Fruit fly (Drosophila melanogaster) whole organism, pupa: ENCODE data around the gene Octbeta3R.

Experiments
- CG10348 ChIP-seq: fragments of 200-800 bp; sonication (Bioruptor generic); IDR thresholded peaks from 2 replicates; pipeline ENCODE4 v1.3.6; 2022; ENCODE audit warnings: missing biosample characterization, missing genetic modification characterization
- CG14655 ChIP-seq: fragments of 200-800 bp; sonication (Bioruptor generic); optimal IDR thresholded peaks from 3 replicates; lab custom pipeline; 2017; ENCODE audit warnings: mild to moderate bottlenecking, missing biosample characterization, missing genetic modification reagents, missing genetic modification characterization
- CG8159 ChIP-seq: fragments of 200-800 bp; sonication (Bioruptor generic); optimal IDR thresholded peaks from 3 replicates; lab custom pipeline; 2018; ENCODE audit warnings: missing biosample characterization, mild to moderate bottlenecking, missing genetic modification characterization, moderate library complexity
- Pif1B ChIP-seq: fragments of 200-800 bp; sonication (Bioruptor generic); optimal IDR thresholded peaks from 3 replicates; lab custom pipeline; 2016; ENCODE audit warnings: missing biosample characterization, missing genetic modification characterization
- Snoo ChIP-seq: fragments of 200-800 bp; sonication (Bioruptor generic); optimal IDR thresholded peaks from 3 replicates; lab custom pipeline; 2017; ENCODE audit warnings: missing biosample characterization, mild to moderate bottlenecking, missing genetic modification characterization, inconsistent platforms
- fd96Ca ChIP-seq: fragments of 200-800 bp; sonication (Bioruptor generic); IDR thresholded peaks from 3 replicates; pipeline ENCODE4 v1.3.6; 2022; ENCODE audit warnings: missing biosample characterization, missing genetic modification characterization
- rn ChIP-seq: fragments of 200-800 bp; sonication (Bioruptor generic); IDR thresholded peaks from 2 replicates; pipeline ENCODE4 v1.3.6; 2022; ENCODE audit warnings: missing biosample characterization, missing genetic modification characterization

DNA sequence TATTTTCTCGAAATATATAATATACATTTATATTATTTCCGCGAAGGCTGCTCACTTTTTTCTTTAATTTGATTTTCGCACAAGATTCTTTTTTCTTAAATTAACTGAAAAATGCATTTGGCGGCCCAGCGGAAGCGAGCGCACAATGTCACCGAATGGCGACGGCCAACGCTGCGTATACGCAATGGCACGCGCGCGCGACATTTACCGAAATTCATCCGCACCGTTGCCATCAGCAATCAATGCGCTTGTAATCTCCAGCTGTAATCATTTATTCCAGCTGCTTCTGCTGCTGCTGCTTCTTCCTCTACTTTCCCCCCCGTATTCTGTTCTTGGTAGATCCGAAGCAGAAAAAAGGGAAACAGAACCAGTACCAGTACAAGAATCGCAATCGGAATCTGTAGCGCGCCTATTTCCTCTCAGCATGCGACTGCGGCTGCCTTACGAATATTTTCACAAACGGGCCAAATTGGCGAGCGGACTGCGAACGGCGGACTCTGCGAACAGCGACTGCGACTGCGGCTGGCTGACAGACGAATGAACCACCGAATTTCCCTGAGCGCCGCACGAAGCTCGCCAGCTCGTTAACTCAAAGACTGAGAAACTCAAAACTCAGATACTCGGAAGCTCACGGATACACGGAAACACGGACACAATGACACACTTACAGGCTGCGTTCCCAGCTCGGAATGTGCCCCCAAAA is 47.3 kb upstream of the Octbeta3R start, which contains the start of gene Octbeta2R:
- TF ChIP-seq Snoo (tag; lab: Kevin White, UChicago) (no peak), CG8159 (tag; lab: Kevin White, UChicago) (no peak), CG14655 (GFP tag; lab: Kevin White, UChicago) (no peak), CG10348 (no peak), rn (GFP tag; lab: Robert Waterston, UW) (no peak), fd96Ca (GFP tag; lab: Robert Waterston, UW) (no peak), Pif1B (GFP tag; lab: Kevin White, UChicago) (no peak)
